Worm (Caenorhabditis elegans): ENCODE data around the gene fbxc-26.

Gene fbxc-26

DNA sequence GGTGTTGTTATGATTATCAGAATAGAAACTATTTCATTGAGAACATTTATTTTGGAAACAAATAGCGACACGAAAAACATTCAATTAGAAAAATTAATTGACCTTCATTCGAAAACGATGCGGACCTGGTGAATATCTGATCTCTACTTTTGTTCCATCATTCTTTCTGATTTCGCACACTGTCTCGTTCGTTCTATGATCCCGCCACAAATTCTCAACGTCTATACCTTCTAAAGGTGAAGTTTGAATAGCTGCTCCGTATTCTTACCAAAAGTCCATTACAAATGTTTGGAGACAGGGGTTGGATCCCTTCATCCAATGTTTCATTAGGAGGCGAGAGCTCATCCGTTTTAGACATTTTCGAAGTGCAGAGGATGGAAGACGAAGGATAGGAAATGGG, 42.6 kb downstream of the fbxc-26 start, which contains the start of gene fbxb-16:
Gene fbxb-16 (minus strand): TSS at position 101 of the 400 bp plus-strand sequence.
- no peak for TF ChIP-seq ets-7 (tag; optimal IDR thresholded peaks at IDR 0.05)
- TF ChIP-seq flt-1 (GFP tag; IDR thresholded peaks at IDR 0.05): no peak
- no peak for TF ChIP-seq ama-1 (optimal IDR thresholded peaks at IDR 0.05)
- TF ChIP-seq aly-1 (tag; optimal IDR thresholded peaks at IDR 0.05): no peak
- no peak for TF ChIP-seq B0310.2 (tag; optimal IDR thresholded peaks at IDR 0.05)
- TF ChIP-seq ceh-13 (GFP tag; optimal IDR thresholded peaks at IDR 0.05): no peak
- TF ChIP-seq pes-1 (GFP tag; IDR thresholded peaks at IDR 0.05): no peak
- TF ChIP-seq scrt-1 (GFP tag; IDR thresholded peaks at IDR 0.05): no peak
- no peak for TF ChIP-seq ceh-36 (tag; optimal IDR thresholded peaks at IDR 0.05)
- no peak for TF ChIP-seq F13C5.2 (tag; optimal IDR thresholded peaks at IDR 0.05)
- TF ChIP-seq tbx-37 (GFP tag; conservative IDR thresholded peaks at IDR 0.05): no peak
- TF ChIP-seq hmbx-1 (tag; optimal IDR thresholded peaks at IDR 0.05): no peak
- TF ChIP-seq hmg-4 (GFP tag; optimal IDR thresholded peaks at IDR 0.05): no peak
- TF ChIP-seq hnd-1 (tag; optimal IDR thresholded peaks at IDR 0.05): no peak
- no peak for TF ChIP-seq tbx-11 (GFP tag; IDR thresholded peaks at IDR 0.05)
- no peak for TF ChIP-seq tra-4 (tag; optimal IDR thresholded peaks at IDR 0.05)

DNA sequence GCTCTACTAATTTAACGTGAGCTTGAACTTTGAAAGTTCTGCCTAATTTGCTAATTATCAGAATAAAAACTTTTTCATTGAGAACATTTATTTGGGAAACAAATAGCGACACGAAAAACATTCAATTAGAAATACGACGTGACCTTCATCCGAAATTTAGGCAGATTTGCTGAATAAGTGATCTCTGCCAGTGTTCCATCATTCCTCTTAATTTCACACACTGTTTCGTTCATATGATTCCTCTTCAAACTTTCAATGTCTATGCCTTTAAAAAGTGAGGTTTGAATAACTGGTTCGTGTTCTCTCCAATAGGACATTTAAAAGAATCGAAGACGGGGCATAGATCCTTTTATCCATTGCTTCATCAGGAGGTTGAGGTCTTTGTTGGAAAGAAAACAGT, 43.9 kb downstream of the fbxc-26 start, which contains the start of gene fbxb-20:
Gene fbxb-20 (minus strand): TSS at position 101 of the 400 bp plus-strand sequence.
- TF ChIP-seq ets-7 (tag; optimal IDR thresholded peaks at IDR 0.05): no peak

DNA sequence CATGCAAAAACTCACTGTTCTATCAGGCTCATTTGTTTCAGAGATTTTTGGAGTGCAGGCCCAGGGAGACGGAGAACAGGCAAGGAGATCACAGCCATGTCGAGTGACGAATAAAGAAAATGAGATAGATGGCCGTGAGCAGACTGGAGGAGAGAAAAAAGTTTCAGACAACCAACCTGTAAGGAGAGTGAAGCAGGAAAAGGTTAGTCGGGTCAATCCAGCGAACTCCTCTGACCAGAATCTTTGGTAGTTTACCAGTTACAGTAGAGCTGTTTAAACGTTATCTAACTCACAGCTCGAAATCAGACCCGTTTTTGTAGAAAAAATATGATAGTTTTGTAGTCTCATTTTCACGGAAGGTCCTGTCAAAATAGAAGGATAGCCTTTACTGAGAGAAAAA, 45.7 kb downstream of the fbxc-26 start, which contains the start of gene fbxb-21:
Gene fbxb-21 (minus strand): TSS at position 101 of the 400 bp plus-strand sequence.
- TF ChIP-seq hmbx-1 (tag; optimal IDR thresholded peaks at IDR 0.05): no peak
- TF ChIP-seq F13C5.2 (tag; optimal IDR thresholded peaks at IDR 0.05): no peak
- no peak for TF ChIP-seq sea-1 (GFP tag; conservative IDR thresholded peaks at IDR 0.05)
- no peak for TF ChIP-seq tbx-11 (GFP tag; IDR thresholded peaks at IDR 0.05)
- no peak for TF ChIP-seq hnd-1 (tag; optimal IDR thresholded peaks at IDR 0.05)
- no peak for TF ChIP-seq ceh-36 (tag; optimal IDR thresholded peaks at IDR 0.05)
- no peak for TF ChIP-seq ets-7 (tag; optimal IDR thresholded peaks at IDR 0.05)
- no peak for TF ChIP-seq aly-1 (tag; optimal IDR thresholded peaks at IDR 0.05)
- TF ChIP-seq pes-1 (GFP tag; IDR thresholded peaks at IDR 0.05): no peak
- no peak for TF ChIP-seq B0310.2 (tag; optimal IDR thresholded peaks at IDR 0.05)
- TF ChIP-seq flt-1 (GFP tag; IDR thresholded peaks at IDR 0.05): no peak

DNA sequence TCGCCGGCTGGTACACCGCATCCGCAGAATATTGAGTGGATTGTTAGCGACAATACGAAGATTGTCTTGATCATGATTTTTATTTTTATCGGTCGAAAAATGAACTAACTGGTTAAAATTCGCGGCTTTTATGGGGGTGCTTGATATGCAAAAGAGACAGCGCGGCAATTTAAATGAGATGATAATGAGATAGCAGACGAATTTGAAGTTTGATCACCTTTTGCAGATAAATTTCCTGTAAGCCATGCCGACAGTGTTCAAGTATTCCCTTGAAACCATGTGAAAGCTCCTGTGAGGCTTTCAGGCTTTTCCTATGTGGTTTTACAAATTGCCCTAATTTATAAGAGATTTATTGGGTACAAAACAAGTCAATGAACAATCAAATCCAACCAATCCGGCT, 48.2 kb downstream of the fbxc-26 start, which contains the start of gene ZC204.17:
Gene ZC204.17 (minus strand): TSS at position 101 of the 400 bp plus-strand sequence.
- no peak for TF ChIP-seq pes-1 (GFP tag; IDR thresholded peaks at IDR 0.05)
- no peak for TF ChIP-seq scrt-1 (GFP tag; IDR thresholded peaks at IDR 0.05)
- TF ChIP-seq ceh-36 (tag; optimal IDR thresholded peaks at IDR 0.05): no peak
- TF ChIP-seq F13C5.2 (tag; optimal IDR thresholded peaks at IDR 0.05): no peak
- TF ChIP-seq hmbx-1 (tag; optimal IDR thresholded peaks at IDR 0.05): no peak
- TF ChIP-seq aly-1 (tag; optimal IDR thresholded peaks at IDR 0.05): no peak
- no peak for TF ChIP-seq flt-1 (GFP tag; IDR thresholded peaks at IDR 0.05)
- TF ChIP-seq ama-1 (optimal IDR thresholded peaks at IDR 0.05): no peak
- no peak for TF ChIP-seq tbx-11 (GFP tag; IDR thresholded peaks at IDR 0.05)
- no peak for TF ChIP-seq B0310.2 (tag; optimal IDR thresholded peaks at IDR 0.05)
- no peak for TF ChIP-seq tra-4 (tag; optimal IDR thresholded peaks at IDR 0.05)
- TF ChIP-seq ceh-13 (GFP tag; optimal IDR thresholded peaks at IDR 0.05): no peak
- TF ChIP-seq sea-1 (GFP tag; conservative IDR thresholded peaks at IDR 0.05): no peak
- no peak for TF ChIP-seq hnd-1 (tag; optimal IDR thresholded peaks at IDR 0.05)
- no peak for TF ChIP-seq tbx-37 (GFP tag; conservative IDR thresholded peaks at IDR 0.05)
- TF ChIP-seq hmg-4 (GFP tag; optimal IDR thresholded peaks at IDR 0.05): no peak
- no peak for TF ChIP-seq ets-7 (tag; optimal IDR thresholded peaks at IDR 0.05)

DNA sequence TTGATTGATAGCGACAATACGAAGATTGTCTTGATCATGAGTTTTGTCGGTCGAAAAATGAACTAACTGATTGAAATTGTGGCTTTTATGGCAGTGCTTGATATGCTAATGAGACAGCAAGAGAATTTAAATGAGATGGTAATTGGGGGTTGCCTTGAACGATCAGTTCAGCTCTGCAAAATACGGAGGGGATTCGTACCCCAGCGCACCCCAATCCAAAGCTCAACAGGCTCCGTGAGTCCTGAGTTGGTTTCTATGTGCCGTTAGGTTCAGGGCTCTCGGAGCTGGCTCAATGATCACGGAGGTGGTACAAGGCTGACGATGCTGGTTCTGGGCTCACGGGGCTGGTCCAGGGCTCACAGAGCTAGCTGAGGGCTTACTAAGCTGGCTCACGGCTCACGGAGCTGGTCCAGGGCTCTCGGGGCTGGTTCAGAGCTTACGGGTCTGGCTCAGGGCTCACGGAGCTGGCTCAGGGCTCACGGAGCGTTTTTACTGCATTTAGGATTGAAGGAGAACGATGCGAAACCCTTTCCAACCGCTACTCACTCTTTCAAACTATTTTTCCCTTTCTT, 49.6 kb downstream of the fbxc-26 start, which contains the start of gene ZC204.6:
Gene ZC204.6 (minus strand): TSS at position 51 of the 572 bp plus-strand sequence.
- no peak for TF ChIP-seq hmg-4 (GFP tag; optimal IDR thresholded peaks at IDR 0.05)
- no peak for TF ChIP-seq tbx-37 (GFP tag; conservative IDR thresholded peaks at IDR 0.05)
- TF ChIP-seq sea-1 (GFP tag; conservative IDR thresholded peaks at IDR 0.05): no peak
- TF ChIP-seq ceh-36 (tag; optimal IDR thresholded peaks at IDR 0.05): no peak
- TF ChIP-seq ets-7 (tag; optimal IDR thresholded peaks at IDR 0.05): no peak
- TF ChIP-seq ceh-13 (GFP tag; optimal IDR thresholded peaks at IDR 0.05): no peak
- no peak for TF ChIP-seq aly-1 (tag; optimal IDR thresholded peaks at IDR 0.05)
- no peak for TF ChIP-seq B0310.2 (tag; optimal IDR thresholded peaks at IDR 0.05)
